Worm (Caenorhabditis elegans): ENCODE measurements around the gene F18E9.3.

DNA sequence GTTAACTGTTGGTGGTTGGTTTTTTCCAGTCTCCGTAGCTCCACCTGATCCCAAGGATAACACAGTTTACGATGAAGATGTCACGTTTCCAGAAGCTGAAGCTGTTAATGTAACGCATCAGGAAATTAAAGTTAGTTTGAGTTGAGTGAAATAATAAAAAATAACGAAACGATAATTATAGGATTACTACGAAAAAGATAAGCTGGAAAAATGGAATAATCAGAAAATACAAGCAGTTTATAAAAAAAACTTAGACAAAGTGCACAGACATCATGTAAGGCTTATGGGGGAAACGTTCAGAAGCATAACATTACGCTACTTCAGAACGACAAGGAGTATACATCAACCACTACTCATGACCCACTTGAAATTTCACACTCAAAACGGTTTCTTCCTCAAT is 4.5 kb upstream of the F18E9.3 start, which contains the start of gene F18E9.8:
- no peak for TF ChIP-seq unc-62 (GFP tag; optimal IDR thresholded peaks at IDR 0.05)
- no peak for TF ChIP-seq nhr-47 (tag; optimal IDR thresholded peaks at IDR 0.05)
- TF ChIP-seq zag-1 (tag; optimal IDR thresholded peaks at IDR 0.05) = no peak
- no peak for TF ChIP-seq nhr-71 (tag; optimal IDR thresholded peaks at IDR 0.05)
- no peak for TF ChIP-seq nhr-12 (tag; optimal IDR thresholded peaks at IDR 0.05)
- no peak for TF ChIP-seq snpc-4 (tag; optimal IDR thresholded peaks at IDR 0.05)
- TF ChIP-seq ets-5 (GFP tag; IDR thresholded peaks at IDR 0.05) = no peak
- TF ChIP-seq blmp-1 (tag; optimal IDR thresholded peaks at IDR 0.05) = no peak
- no peak for TF ChIP-seq efl-1 (optimal IDR thresholded peaks at IDR 0.05)
- no peak for TF ChIP-seq efl-1 (GFP tag; optimal IDR thresholded peaks at IDR 0.05 in 1 of 2)
- TF ChIP-seq ceh-8 (GFP tag; optimal IDR thresholded peaks at IDR 0.05) = no peak
- no peak for TF ChIP-seq nhr-77 (tag; optimal IDR thresholded peaks at IDR 0.05)
- TF ChIP-seq nhr-11 (tag; optimal IDR thresholded peaks at IDR 0.05) = no peak
